Worm (Caenorhabditis elegans): ENCODE data around the gene C25F9.5.

DNA sequence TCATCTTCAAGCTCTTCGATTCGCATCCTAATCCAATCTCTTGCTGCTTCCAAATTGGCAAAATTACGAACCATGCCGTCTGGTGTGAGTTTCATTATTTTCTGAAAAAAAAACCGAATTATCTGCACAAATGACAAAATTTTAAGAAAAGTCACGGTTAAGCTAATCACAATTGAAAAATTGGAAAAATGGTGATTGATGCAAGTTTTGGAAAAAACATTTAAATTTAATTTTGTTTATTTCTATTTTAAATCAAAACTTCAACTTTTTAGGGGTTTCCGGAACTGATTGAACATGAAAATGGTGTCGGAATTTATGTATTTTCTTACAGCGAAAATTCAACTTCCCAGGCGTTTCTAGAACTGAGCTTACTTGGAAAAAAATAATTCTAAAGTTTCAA, 7.8 kb downstream of the C25F9.5 start, which contains the start of gene C25F9.12:
- TF ChIP-seq ama-1 (optimal IDR thresholded peaks at IDR 0.05): no peak
- TF ChIP-seq ama-1 (GFP tag; optimal IDR thresholded peaks at IDR 0.05): no peak
- no peak for TF ChIP-seq fkh-3 (tag; optimal IDR thresholded peaks at IDR 0.05)
- no peak for TF ChIP-seq pha-4 (tag; optimal IDR thresholded peaks at IDR 0.05)
- TF ChIP-seq hrde-1 (tag; optimal IDR thresholded peaks at IDR 0.05; ENCODE audit: borderline replicate concordance): no peak
- TF ChIP-seq F49E8.2 (tag; optimal IDR thresholded peaks at IDR 0.05; ENCODE audit: insufficient read depth): no peak
- no peak for TF ChIP-seq die-1 (tag; optimal IDR thresholded peaks at IDR 0.05)
- no peak for TF ChIP-seq nfya-1 (tag; optimal IDR thresholded peaks at IDR 0.05; ENCODE audit: borderline replicate concordance, insufficient read depth)
